Worm (Caenorhabditis elegans) whole organism, early embryonic: ENCODE measurements around the gene cdc-37.
A peak's percentile ranks its signal among the peaks of the same experiment; 100 is the strongest.
"Not testable (repeated sequence)": the region's sequence is repeated elsewhere in the genome, so short reads cannot be mapped to it uniquely, and the experiment has no call there.

ENCODE experiments used
- B0310.2 ChIP-seq: sonication (generic microtip); optimal IDR thresholded peaks from 2 replicates; lab custom pipeline; 2016; ENCODE audit warnings: mild to moderate bottlenecking, missing genetic modification characterization, missing compliant biosample characterization
- F13C5.2 ChIP-seq: sonication (generic microtip); optimal IDR thresholded peaks from 2 replicates; lab custom pipeline; 2017; ENCODE audit warnings: mild to moderate bottlenecking, missing genetic modification characterization, inconsistent platforms, missing compliant biosample characterization
- aly-1 ChIP-seq: sonication (generic microtip); optimal IDR thresholded peaks from 2 replicates; lab custom pipeline; 2016; ENCODE audit warnings: missing genetic modification characterization, missing compliant biosample characterization
- ama-1 ChIP-seq: fragments of 150-350 bp; optimal IDR thresholded peaks from 2 replicates; lab custom pipeline; 2014
- ceh-13 ChIP-seq: fragments of 200-800 bp; sonication (Bioruptor generic); optimal IDR thresholded peaks from 2 replicates; lab custom pipeline; 2018; ENCODE audit warnings: mild to moderate bottlenecking, missing genetic modification characterization, missing compliant biosample characterization
- ceh-36 ChIP-seq: sonication (generic microtip); optimal IDR thresholded peaks from 2 replicates; lab custom pipeline; 2016; ENCODE audit warnings: missing genetic modification characterization, inconsistent platforms, missing compliant biosample characterization
- ets-7 ChIP-seq: sonication (generic microtip); optimal IDR thresholded peaks from 2 replicates; lab custom pipeline; 2016; ENCODE audit warnings: missing genotype, missing genetic modification characterization, missing compliant biosample characterization
- flt-1 ChIP-seq: fragments of 200-800 bp; sonication (Bioruptor generic); IDR thresholded peaks from 2 replicates; pipeline ENCODE4 v1.3.6; 2022; ENCODE audit warnings: missing genetic modification characterization, missing compliant biosample characterization
- hmbx-1 ChIP-seq: sonication (generic microtip); optimal IDR thresholded peaks from 2 replicates; lab custom pipeline; 2016; ENCODE audit warnings: mild to moderate bottlenecking, missing genetic modification characterization, missing compliant biosample characterization
- hmg-4 ChIP-seq: fragments of 200-800 bp; sonication (Bioruptor generic); optimal IDR thresholded peaks from 2 replicates; lab custom pipeline; 2018; ENCODE audit warnings: mild to moderate bottlenecking, missing genetic modification characterization, missing compliant biosample characterization
- hnd-1 ChIP-seq: sonication (generic microtip); optimal IDR thresholded peaks from 2 replicates; lab custom pipeline; 2016; ENCODE audit warnings: missing genetic modification characterization, missing compliant biosample characterization
- pes-1 ChIP-seq: fragments of 200-800 bp; sonication (Bioruptor generic); IDR thresholded peaks from 2 replicates; pipeline ENCODE4 v1.3.6; 2022; ENCODE audit warnings: missing genetic modification reagents, missing genetic modification characterization, missing compliant biosample characterization
- scrt-1 ChIP-seq: fragments of 200-800 bp; sonication (Bioruptor generic); IDR thresholded peaks from 2 replicates; pipeline ENCODE4 v1.3.6; 2022; ENCODE audit warnings: missing genetic modification characterization, missing compliant biosample characterization
- sea-1 ChIP-seq: fragments of 200-800 bp; sonication (Bioruptor generic); conservative IDR thresholded peaks from 2 replicates; pipeline ENCODE4 v1.3.6; 2022; ENCODE audit warnings: missing genetic modification characterization, missing compliant biosample characterization
- tbx-11 ChIP-seq: fragments of 200-800 bp; sonication (Bioruptor generic); IDR thresholded peaks from 2 replicates; pipeline ENCODE4 v1.3.6; 2022; ENCODE audit warnings: missing genetic modification characterization, missing compliant biosample characterization
- tbx-37 ChIP-seq: fragments of 200-800 bp; sonication (Bioruptor generic); conservative IDR thresholded peaks from 2 replicates; pipeline ENCODE4 v1.3.6; 2022; ENCODE audit warnings: missing genetic modification reagents, missing genetic modification characterization, missing compliant biosample characterization
- tra-4 ChIP-seq: sonication (generic microtip); optimal IDR thresholded peaks from 2 replicates; lab custom pipeline; 2017; ENCODE audit warnings: missing genetic modification characterization, missing compliant biosample characterization

The cdc-37 gene

DNA sequence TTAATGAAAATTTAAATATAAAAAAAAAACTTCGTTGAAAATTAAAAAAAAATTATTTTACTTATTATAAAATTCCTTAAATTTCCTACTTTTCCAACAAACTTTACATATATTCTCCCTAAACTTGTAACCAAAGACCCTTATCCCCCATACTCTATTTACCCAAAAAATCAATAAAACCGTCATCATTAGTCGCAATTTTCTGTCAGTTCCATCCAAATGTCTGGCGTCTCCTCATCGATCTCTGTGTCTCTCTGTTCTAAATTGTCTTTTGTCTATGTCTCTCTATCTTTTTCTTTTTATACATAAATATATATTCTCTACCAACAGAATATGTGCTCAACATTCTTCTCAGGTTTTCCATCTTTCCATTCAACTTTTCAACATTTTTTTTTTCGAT is 25.0 kb downstream of the cdc-37 start:
- TF ChIP-seq hmg-4, result no peak
- no peak for TF ChIP-seq ceh-13
- no peak for TF ChIP-seq scrt-1 (GFP tag; lab: Robert Waterston, UW)
- TF ChIP-seq hmbx-1 (tag; lab: Kevin White, UChicago), result no peak
- TF ChIP-seq ceh-36 (tag; lab: Kevin White, UChicago), result no peak
- no peak for TF ChIP-seq tbx-11
- TF ChIP-seq flt-1, result no peak
- no peak for TF ChIP-seq ets-7 (tag; lab: Kevin White, UChicago)
- TF ChIP-seq sea-1, result no peak
- TF ChIP-seq tra-4 (tag; lab: Kevin White, UChicago), result no peak
- no peak for TF ChIP-seq B0310.2 (tag; lab: Kevin White, UChicago)
- no peak for TF ChIP-seq pes-1 (GFP tag; lab: Robert Waterston, UW)
- TF ChIP-seq tbx-37 (GFP tag; lab: Robert Waterston, UW), result no peak
- no peak for TF ChIP-seq ama-1 (lab: Kevin White, UChicago)
- TF ChIP-seq F13C5.2 (tag; lab: Kevin White, UChicago), result no peak
- no peak for TF ChIP-seq aly-1 (tag; lab: Kevin White, UChicago)

DNA sequence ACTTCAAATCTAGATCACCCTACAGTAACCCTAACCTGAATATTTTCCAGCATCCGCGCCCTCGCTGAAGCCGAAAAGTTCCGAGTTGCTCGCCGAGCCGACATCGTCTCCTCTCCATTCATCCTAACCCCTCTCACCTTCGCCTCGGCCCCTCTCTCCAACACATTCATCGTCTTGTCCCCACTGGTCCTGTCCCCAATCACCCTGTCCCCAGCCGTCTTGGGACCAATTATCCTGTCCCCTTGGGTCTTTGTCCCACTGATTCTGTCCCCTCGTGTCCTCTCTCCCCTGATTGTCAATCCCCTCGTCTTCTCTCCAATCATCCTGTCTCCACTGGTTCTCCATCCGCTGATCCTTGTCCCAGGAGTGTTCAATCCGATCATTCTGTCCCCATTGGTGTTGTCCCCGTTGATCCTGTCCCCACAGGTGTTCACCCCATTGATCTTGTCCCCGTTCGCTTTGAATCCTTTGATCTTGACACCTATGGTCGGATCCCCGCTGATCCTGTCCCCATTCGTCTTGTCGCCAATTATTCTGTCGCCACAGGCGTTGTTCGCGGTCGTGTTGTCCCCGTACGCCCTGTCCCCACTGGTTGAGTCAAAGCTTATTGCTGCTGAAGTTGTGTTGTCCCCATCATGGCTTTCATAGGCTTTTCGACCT is 29.0 kb downstream of the cdc-37 start, which contains the start of gene lips-7:
TSS of gene lips-7 (plus strand) at position 610 of the 660 bp plus-strand sequence.
- no peak for TF ChIP-seq sea-1
- TF ChIP-seq aly-1 (tag; lab: Kevin White, UChicago), result peak; percentile 43
- no peak for TF ChIP-seq scrt-1 (GFP tag; lab: Robert Waterston, UW)
- no peak for TF ChIP-seq F13C5.2 (tag; lab: Kevin White, UChicago)

DNA sequence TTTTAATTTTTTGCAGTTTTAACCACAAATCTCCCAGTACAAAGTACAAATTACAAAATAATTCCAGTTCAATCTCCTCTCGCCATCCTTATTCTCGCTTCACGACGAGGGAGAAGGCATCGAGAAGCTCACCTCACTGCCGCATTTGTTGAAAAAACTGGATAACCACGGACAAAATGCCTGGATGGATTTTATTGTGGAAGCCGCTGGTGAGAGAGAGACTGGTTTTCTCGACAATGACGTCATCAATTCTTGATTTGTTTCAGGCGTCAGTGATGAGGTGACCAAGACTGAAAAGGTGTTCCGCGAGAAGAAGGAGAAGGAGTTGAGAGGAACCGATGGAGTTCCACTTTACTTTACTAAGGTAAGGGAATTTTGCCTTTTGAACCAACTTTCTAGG is 30.9 kb downstream of the cdc-37 start:
- TF ChIP-seq sea-1 (no peak), pes-1 (GFP tag; lab: Robert Waterston, UW) (no peak), aly-1 (tag; lab: Kevin White, UChicago) (no peak), hnd-1 (tag; lab: Kevin White, UChicago) (no peak), hmbx-1 (tag; lab: Kevin White, UChicago) (no peak), F13C5.2 (tag; lab: Kevin White, UChicago) (no peak), tbx-11 (no peak), B0310.2 (tag; lab: Kevin White, UChicago) (no peak), ceh-36 (tag; lab: Kevin White, UChicago) (no peak), tbx-37 (GFP tag; lab: Robert Waterston, UW) (no peak), scrt-1 (GFP tag; lab: Robert Waterston, UW) (no peak), flt-1 (no peak), ama-1 (lab: Kevin White, UChicago) (no peak), hmg-4 (no peak), ceh-13 (no peak), tra-4 (tag; lab: Kevin White, UChicago) (no peak), ets-7 (tag; lab: Kevin White, UChicago) (no peak)

DNA sequence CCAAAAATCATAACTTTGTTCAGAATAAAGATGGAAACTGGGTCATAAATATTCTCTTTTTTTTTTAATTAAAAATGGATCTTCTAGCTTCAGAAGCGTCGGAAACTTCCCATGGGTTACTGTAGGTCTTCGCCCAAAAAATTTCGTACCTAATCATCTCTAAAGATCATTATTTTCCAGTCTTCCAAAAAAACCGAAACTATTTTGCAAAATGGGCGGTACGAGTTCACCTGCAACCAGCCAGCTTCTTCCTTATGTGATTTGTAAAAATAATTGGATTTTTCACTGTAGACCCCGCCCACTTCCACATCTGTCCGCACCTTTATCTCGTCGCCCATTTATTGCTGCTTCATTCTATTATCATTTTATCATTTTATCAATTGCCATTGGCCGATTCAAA is 34.0 kb downstream of the cdc-37 start, which contains the start of gene mlt-10:
TSS of gene mlt-10 (plus strand) at position 301 of the 400 bp plus-strand sequence.
- no peak for TF ChIP-seq pes-1 (GFP tag; lab: Robert Waterston, UW)
- no peak for TF ChIP-seq F13C5.2 (tag; lab: Kevin White, UChicago)
- TF ChIP-seq hnd-1 (tag; lab: Kevin White, UChicago), result no peak
- TF ChIP-seq aly-1 (tag; lab: Kevin White, UChicago), result no peak
- TF ChIP-seq ceh-36 (tag; lab: Kevin White, UChicago), result no peak
- no peak for TF ChIP-seq ceh-13
- no peak for TF ChIP-seq B0310.2 (tag; lab: Kevin White, UChicago)
- TF ChIP-seq flt-1, result no peak
- TF ChIP-seq hmg-4, result no peak
- no peak for TF ChIP-seq tbx-11
- no peak for TF ChIP-seq tra-4 (tag; lab: Kevin White, UChicago)
- no peak for TF ChIP-seq ets-7 (tag; lab: Kevin White, UChicago)
- TF ChIP-seq scrt-1 (GFP tag; lab: Robert Waterston, UW), result no peak
- no peak for TF ChIP-seq ama-1 (lab: Kevin White, UChicago)
- no peak for TF ChIP-seq tbx-37 (GFP tag; lab: Robert Waterston, UW)
- TF ChIP-seq sea-1, result no peak

DNA sequence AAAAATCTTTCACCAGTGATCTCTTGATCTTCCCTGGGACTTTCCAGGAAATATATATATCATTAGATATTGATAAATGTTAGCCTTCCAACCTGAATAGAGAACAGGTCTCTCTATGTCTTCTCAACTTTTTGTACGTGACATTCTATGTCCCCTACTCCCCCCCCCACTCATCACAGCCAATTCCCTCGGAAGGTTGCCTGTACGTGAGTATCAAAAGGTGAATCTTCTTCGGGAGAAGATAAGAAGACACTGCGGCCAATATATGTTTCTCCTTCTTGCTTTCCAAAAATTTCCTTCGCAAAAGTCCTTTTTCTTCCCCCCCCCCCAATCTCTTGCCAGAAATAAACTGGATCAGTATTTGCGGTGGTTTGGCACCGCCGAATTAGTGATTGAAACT is 38.0 kb downstream of the cdc-37 start:
- TF ChIP-seq tra-4 (tag; lab: Kevin White, UChicago) (no peak), hnd-1 (tag; lab: Kevin White, UChicago) (no peak), sea-1 (no peak), hmg-4 (no peak), aly-1 (tag; lab: Kevin White, UChicago) (no peak), B0310.2 (tag; lab: Kevin White, UChicago) (no peak), flt-1 (no peak)

DNA sequence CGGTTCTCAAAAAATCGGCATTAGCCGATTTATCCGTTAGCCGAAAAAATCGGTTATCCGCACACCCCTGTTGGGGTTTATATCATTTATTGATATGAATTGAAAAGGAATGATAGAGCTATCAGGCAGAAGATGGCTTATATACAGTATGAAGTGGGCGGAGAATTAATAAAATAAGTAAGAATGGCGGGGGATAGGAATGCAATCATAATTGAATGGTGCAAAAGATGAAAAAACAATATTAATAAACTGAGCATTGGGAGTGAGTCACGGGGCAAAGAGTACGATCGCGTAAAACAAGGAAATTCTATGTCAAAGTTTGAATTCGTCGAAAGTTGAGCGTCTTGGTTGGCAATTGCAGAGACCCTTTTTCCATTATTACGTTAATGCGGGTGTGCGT is 43.6 kb downstream of the cdc-37 start, which contains the start of gene T27A1.2:
TSS of gene T27A1.2 (minus strand) at position 101 of the 400 bp plus-strand sequence.
- no peak for TF ChIP-seq tbx-11
- no peak for TF ChIP-seq tbx-37 (GFP tag; lab: Robert Waterston, UW)
- TF ChIP-seq ceh-36 (tag; lab: Kevin White, UChicago), result no peak
- TF ChIP-seq sea-1, result no peak
- no peak for TF ChIP-seq F13C5.2 (tag; lab: Kevin White, UChicago)
- TF ChIP-seq pes-1 (GFP tag; lab: Robert Waterston, UW), result no peak
- TF ChIP-seq scrt-1 (GFP tag; lab: Robert Waterston, UW), result no peak
- no peak for TF ChIP-seq hmbx-1 (tag; lab: Kevin White, UChicago)

DNA sequence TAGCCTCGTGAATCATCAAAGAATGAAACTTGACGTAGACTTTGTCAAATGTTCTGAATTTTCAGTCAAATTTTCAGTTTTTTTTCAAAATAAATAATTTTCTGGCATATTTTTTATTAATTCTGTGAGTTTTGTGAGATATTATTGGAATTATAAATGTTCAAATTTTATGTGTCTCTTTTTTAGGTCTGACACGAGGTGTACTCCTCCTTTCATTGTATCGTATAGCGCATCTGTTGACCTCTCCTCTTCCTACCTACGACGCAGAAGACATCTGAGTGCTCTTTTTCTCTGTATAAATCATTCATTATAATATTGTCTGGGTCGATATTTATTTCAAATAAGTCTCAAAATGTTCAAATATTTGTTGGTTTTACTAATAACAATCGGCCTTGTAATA is 45.2 kb downstream of the cdc-37 start, which contains the start of gene T27A1.3:
TSS of gene T27A1.3 (plus strand) at position 301 of the 400 bp plus-strand sequence.
- TF ChIP-seq B0310.2 (tag; lab: Kevin White, UChicago); scrt-1 (GFP tag; lab: Robert Waterston, UW); tra-4 (tag; lab: Kevin White, UChicago): not testable (repeated sequence)
